Worm (Caenorhabditis elegans): ENCODE measurements around the gene cav-1.

cav-1 gene

ce11 chrIV:9803544-9803943 is 31.2 kb downstream of the cav-1 start (continued):
- peak; percentile 33; the same call in 1 of the 2 replicates for TF ChIP-seq grh-1 (GFP tag; IDR thresholded peaks at IDR 0.05)
- no peak for TF ChIP-seq ceh-8 (GFP tag; optimal IDR thresholded peaks at IDR 0.05)
- TF ChIP-seq lin-15B (tag; optimal IDR thresholded peaks at IDR 0.05) = no peak
- TF ChIP-seq mep-1 (tag; optimal IDR thresholded peaks at IDR 0.05) = peak; percentile 87
- no peak for TF ChIP-seq vab-15 (tag; optimal IDR thresholded peaks at IDR 0.05)
- TF ChIP-seq sox-4 (tag; optimal IDR thresholded peaks at IDR 0.05) = no peak
- TF ChIP-seq mdl-1 (tag; optimal IDR thresholded peaks at IDR 0.05) = peak in 1 of 2 experiments; percentile 47
- TF ChIP-seq nhr-237 (tag; optimal IDR thresholded peaks at IDR 0.05) = peak; percentile 2
- TF ChIP-seq blmp-1 (tag; optimal IDR thresholded peaks at IDR 0.05) = peak; percentile 69
- TF ChIP-seq sup-37 (GFP tag; optimal IDR thresholded peaks at IDR 0.05) = no peak
- no peak for TF ChIP-seq nhr-28 (tag; optimal IDR thresholded peaks at IDR 0.05)
- TF ChIP-seq hpl-2 (GFP tag; optimal IDR thresholded peaks at IDR 0.05) = no peak
- peak; percentile 41 for TF ChIP-seq xbp-1 (tag; optimal IDR thresholded peaks at IDR 0.05)
- peak in 1 of 2 experiments; percentile 70 for TF ChIP-seq lin-35 (GFP tag; optimal IDR thresholded peaks at IDR 0.05)
- no peak for TF ChIP-seq isw-1 (GFP tag; IDR thresholded peaks at IDR 0.05)
- peak; percentile 32 for TF ChIP-seq swsn-7 (tag; optimal IDR thresholded peaks at IDR 0.05)
- TF ChIP-seq lin-39 (tag; optimal IDR thresholded peaks at IDR 0.05) = no peak
- TF ChIP-seq nhr-90 (tag; optimal IDR thresholded peaks at IDR 0.05; ENCODE audit: poor library complexity) = peak; percentile 61
- peak; percentile 65 for TF ChIP-seq jun-1 (tag; optimal IDR thresholded peaks at IDR 0.05)
- no peak for TF ChIP-seq ces-1 (GFP tag; optimal IDR thresholded peaks at IDR 0.05)
- TF ChIP-seq nhr-76 (tag; optimal IDR thresholded peaks at IDR 0.05) = no peak
- TF ChIP-seq ceh-90 (tag; optimal IDR thresholded peaks at IDR 0.05) = no peak
- no peak for TF ChIP-seq Y116A8C.19 (tag; optimal IDR thresholded peaks at IDR 0.05; ENCODE audit: borderline replicate concordance)
- TF ChIP-seq egl-13 (tag; optimal IDR thresholded peaks at IDR 0.05) = no peak
- no peak for TF ChIP-seq F16B12.6 (tag; optimal IDR thresholded peaks at IDR 0.05)
- TF ChIP-seq dpl-1 (GFP tag; optimal IDR thresholded peaks at IDR 0.05) = peak in 2 of 3 experiments; percentile 36 to 46
- TF ChIP-seq irx-1 (tag; optimal IDR thresholded peaks at IDR 0.05) = peak; percentile 17
- no peak for TF ChIP-seq pax-3 (tag; optimal IDR thresholded peaks at IDR 0.05)
- no peak for TF ChIP-seq unc-30 (tag; optimal IDR thresholded peaks at IDR 0.05)
- TF ChIP-seq nhr-20 (tag; optimal IDR thresholded peaks at IDR 0.05) = peak; percentile 90
- peak; percentile 62 for TF ChIP-seq aly-2 (tag; optimal IDR thresholded peaks at IDR 0.05)
- no peak for TF ChIP-seq mef-2 (tag; optimal IDR thresholded peaks at IDR 0.05)
- peak; percentile 15 for TF ChIP-seq lin-13 (GFP tag; optimal IDR thresholded peaks at IDR 0.05)
- no peak for TF ChIP-seq pqm-1 (tag; optimal IDR thresholded peaks at IDR 0.05)
- TF ChIP-seq efl-1 (optimal IDR thresholded peaks at IDR 0.05) = peak; percentile 39 to 54
- peak; percentile 34 to 94 for TF ChIP-seq efl-1 (GFP tag; optimal IDR thresholded peaks at IDR 0.05 in 1 of 2)
- TF ChIP-seq unc-62 (GFP tag; optimal IDR thresholded peaks at IDR 0.05) = no peak
- peak; percentile 50 for TF ChIP-seq rnt-1 (tag; optimal IDR thresholded peaks at IDR 0.05)
- TF ChIP-seq nhr-77 (tag; optimal IDR thresholded peaks at IDR 0.05) = peak; percentile 38

- peak; percentile 31 for TF ChIP-seq sox-4 (tag; optimal IDR thresholded peaks at IDR 0.05)
- TF ChIP-seq vab-15 (tag; optimal IDR thresholded peaks at IDR 0.05) = no peak
- no peak for TF ChIP-seq nhr-12 (tag; optimal IDR thresholded peaks at IDR 0.05)
- no peak for TF ChIP-seq lsy-2 (tag; optimal IDR thresholded peaks at IDR 0.05)
- TF ChIP-seq unc-30 (tag; optimal IDR thresholded peaks at IDR 0.05) = no peak
- TF ChIP-seq nhr-71 (tag; optimal IDR thresholded peaks at IDR 0.05) = peak; percentile 31
- no peak for TF ChIP-seq nhr-11 (tag; optimal IDR thresholded peaks at IDR 0.05)
- TF ChIP-seq ceh-88 (GFP tag; IDR thresholded peaks at IDR 0.05) = no peak
- no peak for TF ChIP-seq snpc-4 (tag; optimal IDR thresholded peaks at IDR 0.05)
- no peak for TF ChIP-seq aha-1 (tag; optimal IDR thresholded peaks at IDR 0.05)
- peak; percentile 68 for TF ChIP-seq fkh-8 (tag; optimal IDR thresholded peaks at IDR 0.05)
- peak; percentile 26 for TF ChIP-seq nhr-47 (tag; optimal IDR thresholded peaks at IDR 0.05)
- TF ChIP-seq jun-1 (tag; optimal IDR thresholded peaks at IDR 0.05) = no peak
- peak; percentile 71 for TF ChIP-seq dsc-1 (tag; optimal IDR thresholded peaks at IDR 0.05)
- no peak for TF ChIP-seq grh-1 (GFP tag; IDR thresholded peaks at IDR 0.05)
Measured at ce11 chrIV:9810633-9811032, 38.3 kb downstream of the cav-1 start, which contains the start of gene dct-15. Gene dct-15, minus strand, starts transcription at chrIV:9810733.

Measured in whole organism, L1 larva.